Fruit fly (Drosophila melanogaster) whole organism, pupa: ENCODE data around the gene Osi14.

ENCODE experiments used
- CG10348 ChIP-seq: fragments of 200-800 bp; sonication (Bioruptor generic); IDR thresholded peaks from 2 replicates; pipeline ENCODE4 v1.3.6; 2022; ENCODE audit warnings: missing biosample characterization, missing genetic modification characterization
- CG12605 ChIP-seq: fragments of 200-800 bp; sonication (Bioruptor generic); IDR thresholded peaks from 2 replicates; pipeline ENCODE4 v1.3.6; 2022; ENCODE audit warnings: missing biosample characterization, missing genetic modification characterization
- CG13204 ChIP-seq: fragments of 200-800 bp; sonication (Bioruptor generic); optimal IDR thresholded peaks from 2 replicates; lab custom pipeline; 2018; ENCODE audit warnings: missing biosample characterization, mild to moderate bottlenecking, missing genetic modification characterization, moderate library complexity
- CG14655 ChIP-seq: fragments of 200-800 bp; sonication (Bioruptor generic); optimal IDR thresholded peaks from 3 replicates; lab custom pipeline; 2017; ENCODE audit warnings: mild to moderate bottlenecking, missing biosample characterization, missing genetic modification reagents, missing genetic modification characterization
- CG15710 ChIP-seq: fragments of 200-800 bp; sonication (Bioruptor generic); optimal IDR thresholded peaks from 2 replicates; lab custom pipeline; 2018; ENCODE audit warnings: missing biosample characterization, mild to moderate bottlenecking, missing genetic modification characterization, moderate library complexity
- CG17806 ChIP-seq: fragments of 200-800 bp; sonication (Bioruptor generic); optimal IDR thresholded peaks from 2 replicates; lab custom pipeline; 2018; ENCODE audit warnings: missing biosample characterization, mild to moderate bottlenecking, missing genetic modification characterization, moderate library complexity
- CG32121 ChIP-seq: fragments of 200-800 bp; sonication (Bioruptor generic); IDR thresholded peaks from 2 replicates; pipeline ENCODE4 v1.3.6; 2022; ENCODE audit warnings: missing biosample characterization, missing genetic modification characterization
- CG34367 ChIP-seq: fragments of 200-800 bp; sonication (Bioruptor generic); optimal IDR thresholded peaks from 2 replicates; lab custom pipeline; 2018; ENCODE audit warnings: missing biosample characterization, mild to moderate bottlenecking, missing genetic modification characterization
- CG4496 ChIP-seq: fragments of 200-800 bp; sonication (Bioruptor generic); IDR thresholded peaks from 3 replicates; pipeline ENCODE4 v1.3.6; 2022; ENCODE audit warnings: missing biosample characterization, missing genetic modification characterization
- CG8159 ChIP-seq: fragments of 200-800 bp; sonication (Bioruptor generic); optimal IDR thresholded peaks from 3 replicates; lab custom pipeline; 2018; ENCODE audit warnings: missing biosample characterization, mild to moderate bottlenecking, missing genetic modification characterization, moderate library complexity
- CG8301 ChIP-seq: fragments of 200-800 bp; sonication (Bioruptor generic); optimal IDR thresholded peaks from 2 replicates; lab custom pipeline; 2018; ENCODE audit warnings: missing biosample characterization, mild to moderate bottlenecking, missing genetic modification characterization
- CG9948 ChIP-seq: fragments of 200-800 bp; sonication (Bioruptor generic); optimal IDR thresholded peaks from 2 replicates; lab custom pipeline; 2018; ENCODE audit warnings: missing biosample characterization, mild to moderate bottlenecking, missing genetic modification characterization, moderate library complexity
- D1 ChIP-seq: fragments of 200-800 bp; sonication (Bioruptor generic); optimal IDR thresholded peaks from 2 replicates; lab custom pipeline; 2018; ENCODE audit warnings: missing biosample characterization, mild to moderate bottlenecking, missing genetic modification characterization, moderate library complexity
- EcR ChIP-seq: fragments of 200-800 bp; sonication (Bioruptor generic); optimal IDR thresholded peaks from 3 replicates; lab custom pipeline; 2019; ENCODE audit warnings: missing biosample characterization, missing genetic modification characterization, mild to moderate bottlenecking, moderate library complexity, missing genetic modification reagents
- Ets98B ChIP-seq: fragments of 200-800 bp; sonication (Bioruptor generic); IDR thresholded peaks from 2 replicates; pipeline ENCODE4 v1.3.6; 2022; ENCODE audit warnings: missing biosample characterization, missing genetic modification characterization
- Pif1A ChIP-seq: fragments of 200-800 bp; sonication (Bioruptor generic); optimal IDR thresholded peaks from 3 replicates; lab custom pipeline; 2016; ENCODE audit warnings: missing biosample characterization, missing genetic modification characterization
- Pif1B ChIP-seq: fragments of 200-800 bp; sonication (Bioruptor generic); optimal IDR thresholded peaks from 3 replicates; lab custom pipeline; 2016; ENCODE audit warnings: missing biosample characterization, missing genetic modification characterization
- Snoo ChIP-seq: fragments of 200-800 bp; sonication (Bioruptor generic); optimal IDR thresholded peaks from 3 replicates; lab custom pipeline; 2017; ENCODE audit warnings: missing biosample characterization, mild to moderate bottlenecking, missing genetic modification characterization, inconsistent platforms
- fd96Ca ChIP-seq: fragments of 200-800 bp; sonication (Bioruptor generic); IDR thresholded peaks from 3 replicates; pipeline ENCODE4 v1.3.6; 2022; ENCODE audit warnings: missing biosample characterization, missing genetic modification characterization
- gl ChIP-seq: fragments of 200-800 bp; sonication (Bioruptor generic); optimal IDR thresholded peaks from 2 replicates; lab custom pipeline; 2018; ENCODE audit warnings: missing biosample characterization, mild to moderate bottlenecking, missing genetic modification characterization
- rn ChIP-seq: fragments of 200-800 bp; sonication (Bioruptor generic); IDR thresholded peaks from 2 replicates; pipeline ENCODE4 v1.3.6; 2022; ENCODE audit warnings: missing biosample characterization, missing genetic modification characterization

Osi14 gene

dm6 chr3R:6311641-6312259, 12.8 kb downstream of the Osi14 start, which contains the start of gene Osi17:
Gene Osi17 (plus strand): TSS chr3R:6311772.
- TF ChIP-seq rn (no peak), CG4496 (GFP tag; lab: Robert Waterston, UW) (0 out of 3 replicates have a peak, but pooled peaks have one; percentile 21)

- TF ChIP-seq CG10348 (GFP tag; lab: Robert Waterston, UW) (no peak), CG12605 (no peak), CG13204 (GFP tag; lab: Kevin White, UChicago) (peak; percentile 44), EcR (peak; percentile 63), CG15710 (tag; lab: Kevin White, UChicago) (no peak), CG4496 (GFP tag; lab: Robert Waterston, UW) (0 out of 3 replicates have a peak, but pooled peaks have one; percentile 44)
Observed at dm6 chr3R:6315078-6315477, 16.1 kb downstream of the Osi14 start.

DNA sequence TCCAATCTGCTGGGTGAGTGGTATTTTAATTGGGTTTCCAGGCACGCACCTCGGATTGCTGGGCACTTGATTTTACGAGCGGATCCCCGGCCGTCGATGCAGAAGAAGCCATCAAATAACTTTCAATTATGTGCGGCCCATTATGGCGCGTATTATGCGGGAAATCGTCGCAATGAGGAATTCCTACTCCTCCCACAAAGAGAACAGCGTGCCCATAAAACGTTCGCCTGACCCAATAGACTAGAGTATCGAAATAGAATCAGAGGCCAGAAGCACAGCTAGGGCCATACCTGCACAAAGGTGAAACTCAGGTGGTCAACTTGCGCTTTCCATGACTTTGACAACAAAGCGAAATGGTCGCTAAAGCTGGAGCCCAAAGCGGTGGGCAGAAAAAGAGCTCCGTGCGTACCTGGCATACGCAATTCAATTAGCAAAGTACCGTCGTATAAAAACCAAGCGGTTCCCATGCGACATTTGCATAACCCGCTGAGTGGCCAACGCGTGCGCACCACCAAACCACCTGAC, 30.9 kb downstream of the Osi14 start, which contains the start of gene Osi18:
TSS of gene Osi18 (plus strand) at position 475 of the 525 bp plus-strand sequence.
- no peak for TF ChIP-seq D1 (tag; lab: Kevin White, UChicago)
- no peak for TF ChIP-seq CG4496 (GFP tag; lab: Robert Waterston, UW)
- TF ChIP-seq CG32121 (GFP tag; lab: Robert Waterston, UW), result no peak
- TF ChIP-seq CG8159 (tag; lab: Kevin White, UChicago), result no peak
- TF ChIP-seq CG17806 (tag; lab: Kevin White, UChicago), result no peak
- TF ChIP-seq CG15710 (tag; lab: Kevin White, UChicago), result no peak
- TF ChIP-seq Pif1A, result no peak

DNA sequence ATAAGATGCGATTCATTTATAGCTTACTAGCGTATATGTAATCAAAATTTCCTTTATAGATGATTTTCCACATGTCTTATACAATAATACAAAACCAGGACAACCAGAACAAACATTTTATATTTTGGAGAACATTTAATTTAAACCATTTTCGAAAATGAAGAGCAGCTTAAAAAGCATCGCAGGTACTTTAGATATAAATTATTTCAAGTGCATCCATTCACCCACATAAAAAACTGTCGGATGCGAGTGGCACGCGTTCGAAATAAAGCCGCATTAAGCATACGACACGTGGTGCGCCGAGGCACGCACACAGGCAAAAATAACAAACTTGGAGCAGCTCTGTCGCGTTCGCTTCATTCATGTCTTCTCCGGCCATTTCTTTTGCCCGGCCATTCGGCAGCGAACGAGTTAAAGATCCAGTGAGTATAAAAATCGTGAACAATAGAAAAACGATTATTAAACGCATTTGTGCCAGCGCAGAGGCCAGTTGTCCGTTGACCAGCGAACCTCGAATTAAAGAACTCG, 36.0 kb downstream of the Osi14 start, which contains the start of gene Osi19:
TSS of gene Osi19 (plus strand) at position 457 of the 528 bp plus-strand sequence.
- TF ChIP-seq D1 (tag; lab: Kevin White, UChicago) (peak; percentile 63), CG34367 (tag; lab: Kevin White, UChicago) (no peak)

DNA sequence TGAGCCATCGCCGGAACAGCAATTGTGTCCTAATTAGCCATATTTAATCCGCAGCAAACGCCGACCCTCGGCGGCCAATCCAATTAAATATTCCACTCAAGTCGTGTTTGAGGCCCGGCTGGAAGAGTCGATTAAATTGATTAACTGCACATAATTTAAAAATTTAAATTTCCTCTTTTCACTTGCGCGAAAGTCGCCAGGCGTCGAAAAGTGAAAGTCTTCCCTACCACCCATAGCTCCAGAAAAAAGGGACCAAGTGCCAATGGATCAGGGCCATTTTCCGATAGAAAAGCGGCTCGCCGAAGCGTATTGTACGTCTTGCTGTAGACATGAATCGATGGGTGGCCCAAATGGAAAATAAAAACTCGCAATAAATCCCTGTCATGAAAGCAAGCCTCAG, 38.5 kb downstream of the Osi14 start:
- TF ChIP-seq CG9948 (tag; lab: Kevin White, UChicago) (no peak), CG32121 (GFP tag; lab: Robert Waterston, UW) (no peak), CG4496 (GFP tag; lab: Robert Waterston, UW) (no peak), CG15710 (tag; lab: Kevin White, UChicago) (no peak), Snoo (tag; lab: Kevin White, UChicago) (no peak), Pif1B (GFP tag; lab: Kevin White, UChicago) (no peak)

DNA sequence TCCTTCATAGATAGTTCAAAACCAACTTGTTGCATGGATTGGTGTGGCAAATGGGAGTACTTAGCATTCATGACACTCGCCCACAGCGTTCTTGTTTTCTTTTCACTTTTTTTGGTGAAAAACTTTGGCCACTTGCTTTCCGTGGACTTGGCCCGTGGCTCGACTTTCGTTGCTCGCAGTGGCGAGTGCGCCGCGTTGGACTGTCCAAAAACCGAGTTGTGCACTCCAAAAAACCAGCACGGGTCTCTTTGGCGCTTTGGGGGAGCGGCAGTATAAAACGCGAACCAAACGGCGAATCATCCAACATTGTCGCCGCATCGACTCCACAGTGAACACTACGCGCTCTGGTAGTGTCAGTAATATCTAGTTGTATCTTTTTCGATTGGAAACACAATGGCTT, 40.9 kb downstream of the Osi14 start, which contains the start of gene Osi20:
TSS of gene Osi20 (plus strand) at position 301 of the 400 bp plus-strand sequence.
- no peak for TF ChIP-seq CG34367 (tag; lab: Kevin White, UChicago)
- TF ChIP-seq CG10348 (GFP tag; lab: Robert Waterston, UW), result no peak
- TF ChIP-seq CG17806 (tag; lab: Kevin White, UChicago), result no peak
- TF ChIP-seq CG12605, result no peak
- no peak for TF ChIP-seq CG8159 (tag; lab: Kevin White, UChicago)
- TF ChIP-seq Pif1A, result no peak
- no peak for TF ChIP-seq gl (tag; lab: Kevin White, UChicago)
- no peak for TF ChIP-seq CG8301 (tag; lab: Kevin White, UChicago)
- TF ChIP-seq Ets98B (GFP tag; lab: Robert Waterston, UW), result no peak
- TF ChIP-seq EcR, result no peak
- TF ChIP-seq CG15710 (tag; lab: Kevin White, UChicago), result no peak
- no peak for TF ChIP-seq Snoo (tag; lab: Kevin White, UChicago)
- no peak for TF ChIP-seq D1 (tag; lab: Kevin White, UChicago)
- no peak for TF ChIP-seq Pif1B (GFP tag; lab: Kevin White, UChicago)
- no peak for TF ChIP-seq fd96Ca (GFP tag; lab: Robert Waterston, UW)
- no peak for TF ChIP-seq rn
- TF ChIP-seq CG14655 (GFP tag; lab: Kevin White, UChicago), result no peak
- TF ChIP-seq CG32121 (GFP tag; lab: Robert Waterston, UW), result no peak
- TF ChIP-seq CG9948 (tag; lab: Kevin White, UChicago), result no peak

DNA sequence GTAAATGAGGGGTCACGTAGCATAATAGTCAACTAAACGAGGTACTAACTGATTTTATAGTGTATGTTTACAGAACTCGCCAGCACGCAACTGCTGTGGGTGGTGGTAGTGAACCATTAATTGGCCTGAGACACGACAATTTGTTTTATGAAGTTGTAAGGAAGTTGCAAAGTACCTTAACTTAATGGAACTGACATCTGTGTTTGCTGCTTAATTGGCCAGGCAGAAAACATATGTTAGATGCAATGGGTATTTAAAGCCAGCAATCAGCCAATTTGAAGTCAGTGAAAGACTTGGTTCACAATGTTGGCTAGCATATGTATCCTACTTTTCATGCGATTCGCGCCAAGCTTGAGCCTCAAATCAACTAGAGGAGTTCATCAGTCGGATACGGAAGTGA, 42.7 kb downstream of the Osi14 start, which contains the start of gene CG17917:
TSS of gene CG17917 (plus strand) at position 301 of the 400 bp plus-strand sequence.
- TF ChIP-seq CG12605, result no peak
- TF ChIP-seq rn, result no peak
- TF ChIP-seq Pif1A, result no peak
- TF ChIP-seq D1 (tag; lab: Kevin White, UChicago), result no peak
